Fruit fly (Drosophila melanogaster) whole organism, embryonic: Measurements from ENCODE around the gene wam.

Source experiments
- Aef1 ChIP-seq: fragments of 200-800 bp; sonication (Bioruptor generic); IDR thresholded peaks from 3 replicates; pipeline ENCODE4 v1.3.6; 2022; ENCODE audit warnings: missing biosample characterization, missing genetic modification characterization
- Atf3 ChIP-seq: fragments of 200-800 bp; sonication (Bioruptor generic); optimal IDR thresholded peaks from 3 replicates; lab custom pipeline; 2016; ENCODE audit warnings: missing biosample characterization, missing genetic modification characterization
- Atf6 ChIP-seq: fragments of 200-800 bp; sonication (Bioruptor generic); IDR thresholded peaks from 2 replicates; pipeline ENCODE4 v1.3.6; 2022; ENCODE audit warnings: missing biosample characterization, missing genetic modification characterization
- CG10209 ChIP-seq: fragments of 200-800 bp; sonication (Bioruptor generic); optimal IDR thresholded peaks from 3 replicates; lab custom pipeline; 2017; ENCODE audit warnings: missing biosample characterization, mild to moderate bottlenecking, missing genetic modification characterization, missing genetic modification reagents
- CG10959 ChIP-seq: fragments of 200-800 bp; sonication (Bioruptor generic); IDR thresholded peaks from 2 replicates; pipeline ENCODE4 v1.3.6; 2022; ENCODE audit warnings: missing biosample characterization, missing genetic modification characterization
- CG11085 ChIP-seq: fragments of 200-800 bp; sonication (Bioruptor generic); IDR thresholded peaks from 2 replicates; pipeline ENCODE4 v1.3.6; 2022; ENCODE audit warnings: missing biosample characterization, missing genetic modification characterization
- CG11560 ChIP-seq: fragments of 200-800 bp; sonication (Bioruptor generic); IDR thresholded peaks from 3 replicates; pipeline ENCODE4 v1.3.6; 2022; ENCODE audit warnings: missing biosample characterization, missing genetic modification characterization
- CG12071 ChIP-seq: fragments of 200-800 bp; sonication (Bioruptor generic); optimal IDR thresholded peaks from 3 replicates; lab custom pipeline; 2018; ENCODE audit warnings: missing biosample characterization, mild to moderate bottlenecking, missing genetic modification characterization
- CG13287 ChIP-seq: fragments of 200-800 bp; sonication (Bioruptor generic); IDR thresholded peaks from 2 replicates; pipeline ENCODE4 v1.3.6; 2022; ENCODE audit warnings: missing biosample characterization, missing genetic modification characterization; ENCODE audit not compliant: partially characterized antibody
- CG15073 ChIP-seq: fragments of 200-800 bp; sonication (Bioruptor generic); optimal IDR thresholded peaks from 2 replicates; lab custom pipeline; 2016; ENCODE audit warnings: missing biosample characterization, missing genetic modification characterization
- CG16815 ChIP-seq: fragments of 200-800 bp; sonication (Bioruptor generic); optimal IDR thresholded peaks from 3 replicates; lab custom pipeline; 2017; ENCODE audit warnings: missing biosample characterization, mild to moderate bottlenecking, missing genetic modification characterization
- CG1832 ChIP-seq: fragments of 200-800 bp; sonication (Bioruptor generic); optimal IDR thresholded peaks from 2 replicates; lab custom pipeline; 2017; ENCODE audit warnings: missing biosample characterization, mild to moderate bottlenecking, missing genetic modification characterization, inconsistent platforms
- CG18476 ChIP-seq: fragments of 200-800 bp; sonication (Bioruptor generic); optimal IDR thresholded peaks from 2 replicates; lab custom pipeline; 2016; ENCODE audit warnings: missing biosample characterization, mild to moderate bottlenecking, missing genetic modification characterization
- CG18619 ChIP-seq: fragments of 200-800 bp; sonication (Bioruptor generic); optimal IDR thresholded peaks from 3 replicates; lab custom pipeline; 2017; ENCODE audit warnings: missing biosample characterization, mild to moderate bottlenecking, missing genetic modification characterization
- CG2120 ChIP-seq: fragments of 200-800 bp; sonication (Bioruptor generic); optimal IDR thresholded peaks from 3 replicates; lab custom pipeline; 2016; ENCODE audit warnings: missing biosample characterization, missing genetic modification characterization
- CG31224 ChIP-seq: fragments of 200-800 bp; sonication (Bioruptor generic); IDR thresholded peaks from 2 replicates; pipeline ENCODE4 v1.3.6; 2022; ENCODE audit warnings: missing biosample characterization, missing genetic modification characterization
- CG32767 ChIP-seq: fragments of 200-800 bp; sonication (Bioruptor generic); IDR thresholded peaks from 2 replicates; pipeline ENCODE4 v1.3.6; 2022; ENCODE audit warnings: missing biosample characterization, missing genetic modification characterization
- CG33557 ChIP-seq: fragments of 200-800 bp; sonication (Bioruptor generic); optimal IDR thresholded peaks from 2 replicates; lab custom pipeline; 2019; ENCODE audit warnings: missing biosample characterization, mild to moderate bottlenecking, missing genetic modification characterization, moderate library complexity
- CG6175 ChIP-seq: fragments of 200-800 bp; sonication (Bioruptor generic); IDR thresholded peaks from 3 replicates; pipeline ENCODE4 v1.3.6; 2022; ENCODE audit warnings: missing biosample characterization, missing genetic modification characterization
- CG7987 ChIP-seq: fragments of 200-800 bp; sonication (Bioruptor generic); optimal IDR thresholded peaks from 2 replicates; lab custom pipeline; 2018; ENCODE audit warnings: missing biosample characterization, mild to moderate bottlenecking, missing genetic modification characterization, moderate library complexity
- CHES-1-like ChIP-seq: fragments of 200-800 bp; sonication (Bioruptor generic); optimal IDR thresholded peaks from 2 replicates; lab custom pipeline; 2016; ENCODE audit warnings: missing biosample characterization, missing genetic modification characterization
- Chrac-16 ChIP-seq: fragments of 200-800 bp; sonication (Bioruptor generic); optimal IDR thresholded peaks from 3 replicates; lab custom pipeline; 2016; ENCODE audit warnings: missing biosample characterization, missing genetic modification characterization
- CkIIα-i1 ChIP-seq: fragments of 200-800 bp; sonication (Bioruptor generic); IDR thresholded peaks from 2 replicates; pipeline ENCODE4 v1.3.6; 2022; ENCODE audit warnings: missing biosample characterization, missing genetic modification characterization
- Dip3 ChIP-seq: fragments of 200-800 bp; sonication (Bioruptor generic); optimal IDR thresholded peaks from 3 replicates; lab custom pipeline; 2016; ENCODE audit warnings: missing biosample characterization, missing genetic modification characterization
- Ets65A ChIP-seq: fragments of 200-800 bp; sonication (Bioruptor generic); peaks from one replicate; lab custom pipeline; 2016; ENCODE audit warnings: missing biosample characterization, missing genetic modification characterization
- Fer3 ChIP-seq: fragments of 200-800 bp; sonication (Bioruptor generic); optimal IDR thresholded peaks from 2 replicates; lab custom pipeline; 2018; ENCODE audit warnings: missing biosample characterization, mild to moderate bottlenecking, missing genetic modification characterization, moderate library complexity
- HLH54F ChIP-seq: fragments of 200-800 bp; sonication (Bioruptor generic); optimal IDR thresholded peaks from 3 replicates; lab custom pipeline; 2016; ENCODE audit warnings: missing biosample characterization, missing genetic modification characterization
- Hand ChIP-seq: fragments of 200-800 bp; sonication (Bioruptor generic); optimal IDR thresholded peaks from 2 replicates; lab custom pipeline; 2017; ENCODE audit warnings: mild to moderate bottlenecking, missing biosample characterization, missing genetic modification reagents, missing genetic modification characterization
- Hr3 ChIP-seq: fragments of 200-800 bp; sonication (Bioruptor generic); optimal IDR thresholded peaks from 3 replicates; lab custom pipeline; 2016; ENCODE audit warnings: missing biosample characterization, missing genetic modification characterization
- MESR4 ChIP-seq: fragments of 200-800 bp; sonication (Bioruptor generic); optimal IDR thresholded peaks from 2 replicates; lab custom pipeline; 2018; ENCODE audit warnings: missing biosample characterization, mild to moderate bottlenecking, missing genetic modification characterization, moderate library complexity
- Myb ChIP-seq: fragments of 200-800 bp; sonication (Bioruptor generic); optimal IDR thresholded peaks from 2 replicates; lab custom pipeline; 2016; ENCODE audit warnings: missing biosample characterization, missing genetic modification characterization
- NK7.1 ChIP-seq: fragments of 200-800 bp; sonication (Bioruptor generic); optimal IDR thresholded peaks from 3 replicates; lab custom pipeline; 2016; ENCODE audit warnings: missing biosample characterization, missing genetic modification characterization
- Taf1 ChIP-seq: fragments of 200-800 bp; sonication (Bioruptor generic); IDR thresholded peaks from 2 replicates; pipeline ENCODE4 v1.3.6; 2022; ENCODE audit warnings: missing biosample characterization, missing genetic modification characterization
- aop ChIP-seq: fragments of 200-800 bp; sonication (Bioruptor generic); IDR thresholded peaks from 2 replicates; pipeline ENCODE4 v1.3.6; 2022; ENCODE audit warnings: missing biosample characterization, missing genetic modification characterization
- ato ChIP-seq: fragments of 200-800 bp; sonication (Bioruptor generic); IDR thresholded peaks from 2 replicates; pipeline ENCODE4 v1.3.6; 2022; ENCODE audit warnings: missing biosample characterization, missing genetic modification characterization; ENCODE audit not compliant: partially characterized antibody
- chif ChIP-seq, 2 experiments: fragments of 200-800 bp; sonication (Bioruptor generic); optimal IDR thresholded peaks; 3 replicates each; lab custom pipeline; 2016; ENCODE audit warnings: missing biosample characterization in 2 of 2, missing genetic modification characterization in 2 of 2
- chm ChIP-seq: fragments of 200-800 bp; sonication (Bioruptor generic); IDR thresholded peaks from 2 replicates; pipeline ENCODE4 v1.3.6; 2022; ENCODE audit warnings: missing biosample characterization, missing genetic modification characterization
- crp ChIP-seq, 2 experiments: fragments of 200-800 bp; sonication (Bioruptor generic); optimal IDR thresholded peaks; 2 replicates in 1 of 2; 3 replicates in 1 of 2; lab custom pipeline; 2017; ENCODE audit warnings: missing biosample characterization in 2 of 2, missing genetic modification characterization in 2 of 2, mild to moderate bottlenecking in 1 of 2, moderate library complexity in 1 of 2
- da ChIP-seq: fragments of 200-800 bp; sonication (Bioruptor generic); optimal IDR thresholded peaks from 2 replicates; lab custom pipeline; 2016; ENCODE audit warnings: missing biosample characterization, missing genetic modification characterization
- fd64A ChIP-seq: fragments of 200-800 bp; sonication (Bioruptor generic); optimal IDR thresholded peaks from 3 replicates; lab custom pipeline; 2018; ENCODE audit warnings: missing biosample characterization, mild to moderate bottlenecking, missing genetic modification characterization
- fd96Cb ChIP-seq: fragments of 200-800 bp; sonication (Bioruptor generic); optimal IDR thresholded peaks from 2 replicates; lab custom pipeline; 2018; ENCODE audit warnings: missing biosample characterization, mild to moderate bottlenecking, missing genetic modification characterization, moderate library complexity
- gcm2 ChIP-seq: fragments of 200-800 bp; sonication (Bioruptor generic); optimal IDR thresholded peaks from 2 replicates; lab custom pipeline; 2016; ENCODE audit warnings: missing biosample characterization, missing genetic modification characterization
- grn ChIP-seq: fragments of 200-800 bp; sonication (Bioruptor generic); optimal IDR thresholded peaks from 3 replicates; lab custom pipeline; 2017; ENCODE audit warnings: missing biosample characterization, missing genetic modification characterization
- knrl ChIP-seq: fragments of 200-800 bp; sonication (Bioruptor generic); IDR thresholded peaks from 3 replicates; pipeline ENCODE4 v1.3.6; 2022; ENCODE audit warnings: missing biosample characterization, missing genetic modification characterization; ENCODE audit not compliant: partially characterized antibody
- pnt ChIP-seq: fragments of 200-800 bp; sonication (Bioruptor generic); optimal IDR thresholded peaks from 3 replicates; lab custom pipeline; 2016; ENCODE audit warnings: missing biosample characterization, missing genetic modification characterization
- pros ChIP-seq: fragments of 200-800 bp; sonication (Bioruptor generic); optimal IDR thresholded peaks from 3 replicates; lab custom pipeline; 2019; ENCODE audit warnings: missing biosample characterization, mild to moderate bottlenecking, missing genetic modification characterization, moderate library complexity
- sim ChIP-seq: fragments of 200-800 bp; sonication (Bioruptor generic); IDR thresholded peaks from 2 replicates; pipeline ENCODE4 v1.3.6; 2022; ENCODE audit warnings: missing biosample characterization, missing genetic modification characterization
- tin ChIP-seq: fragments of 200-800 bp; sonication (Bioruptor generic); optimal IDR thresholded peaks from 3 replicates; lab custom pipeline; 2016; ENCODE audit warnings: missing biosample characterization, missing genetic modification characterization
- tup ChIP-seq: fragments of 200-800 bp; sonication (Bioruptor generic); optimal IDR thresholded peaks from 2 replicates; lab custom pipeline; 2016; ENCODE audit warnings: missing biosample characterization, mild to moderate bottlenecking, missing genetic modification characterization, moderate library complexity
- zfh2 ChIP-seq: fragments of 200-800 bp; sonication (Bioruptor generic); optimal IDR thresholded peaks from 2 replicates; lab custom pipeline; 2016; ENCODE audit warnings: missing biosample characterization, missing genetic modification characterization

wam gene

DNA sequence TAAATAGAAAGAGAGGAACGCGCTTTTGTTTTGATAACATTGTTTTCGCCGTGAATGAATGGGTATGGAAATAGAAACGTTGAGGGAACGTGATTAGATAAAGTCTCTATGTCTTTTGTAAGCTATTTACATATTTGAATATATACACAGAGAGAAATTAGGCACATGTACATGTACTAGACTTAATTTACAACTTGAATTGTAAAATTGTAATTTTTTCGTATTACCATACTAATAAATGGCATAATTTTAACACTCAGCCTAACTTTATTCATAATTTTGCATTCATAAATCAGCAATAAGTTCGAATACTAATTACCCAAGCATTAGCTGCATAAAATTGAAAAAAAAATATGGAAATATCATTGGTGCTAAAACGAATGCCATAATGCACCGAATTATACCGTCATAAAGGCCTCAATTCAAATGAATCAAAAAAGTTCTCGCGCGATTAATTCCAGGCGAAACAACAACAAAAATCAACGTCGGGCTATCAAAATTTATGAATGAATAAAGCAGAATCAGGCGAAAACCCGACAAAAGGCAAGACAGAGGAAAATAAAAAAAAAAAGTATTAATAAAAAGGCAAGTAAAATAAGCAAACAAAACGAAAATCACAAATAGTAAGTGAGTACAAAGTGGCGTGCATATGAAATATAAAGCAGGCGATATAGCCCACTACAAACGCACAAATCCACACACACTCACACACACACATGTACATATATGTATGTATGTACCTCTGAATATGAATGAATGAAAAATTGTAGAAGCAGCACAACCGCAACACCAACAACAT is 44.9 kb upstream of the wam start (continued):
- TF ChIP-seq Atf3: no peak
- no peak for TF ChIP-seq zfh2 (GFP tag; lab: Kevin White, UChicago)
- no peak for TF ChIP-seq CG18476
- TF ChIP-seq da (GFP tag; lab: Kevin White, UChicago): no peak
- peak; percentile 33 for TF ChIP-seq Dip3 (GFP tag; lab: Kevin White, UChicago)
- no peak for TF ChIP-seq CG11085 (GFP tag; lab: Robert Waterston, UW)
- TF ChIP-seq CG10959: no peak
- TF ChIP-seq fd64A: peak; percentile 42
- TF ChIP-seq CG15073 (GFP tag; lab: Kevin White, UChicago): no peak
- peak; percentile 58 for TF ChIP-seq CG12071 (GFP tag; lab: Kevin White, UChicago)
- TF ChIP-seq CG6175: no peak
- no peak for TF ChIP-seq CG11560 (tag; lab: Robert Waterston, UW)
- TF ChIP-seq tup (GFP tag; lab: Kevin White, UChicago): no peak
- peak; percentile 2 to 54 for TF ChIP-seq chif (GFP tag; optimal IDR thresholded peaks at IDR 0.05; lab: Kevin White, UChicago)
- peak; percentile 52 for TF ChIP-seq Hr3
- peak; percentile 31 for TF ChIP-seq HLH54F (GFP tag; lab: Kevin White, UChicago)
- no peak for TF ChIP-seq CG13287 (GFP tag; lab: Robert Waterston, UW)
- no peak for TF ChIP-seq NK7.1 (GFP tag; lab: Kevin White, UChicago)
- TF ChIP-seq CG10209: peak; percentile 56
- no peak for TF ChIP-seq sim (GFP tag; lab: Robert Waterston, UW)
- no peak for TF ChIP-seq ato (GFP tag; lab: Robert Waterston, UW)
- TF ChIP-seq knrl (GFP tag; lab: Robert Waterston, UW): no peak
- no peak for TF ChIP-seq gcm2
- TF ChIP-seq CG1832 (GFP tag; lab: Kevin White, UChicago): no peak
- peak; percentile 70 for TF ChIP-seq CG2120
- 0 out of 2 replicates have a peak, but pooled peaks have one; percentile 27 for TF ChIP-seq Taf1
- TF ChIP-seq tin (GFP tag; lab: Kevin White, UChicago): peak; percentile 29
- no peak for TF ChIP-seq Aef1
- TF ChIP-seq CG31224 (GFP tag; lab: Robert Waterston, UW): peak; percentile 43; the same call in 1 of the 2 replicates
- no peak for TF ChIP-seq grn (GFP tag; lab: Kevin White, UChicago)
- TF ChIP-seq Atf6 (GFP tag; lab: Robert Waterston, UW): peak; percentile 59
- no peak for TF ChIP-seq pnt (GFP tag; lab: Kevin White, UChicago)
- no peak for TF ChIP-seq Myb (GFP tag; lab: Kevin White, UChicago)
- peak; percentile 53 for TF ChIP-seq CHES-1-like
- TF ChIP-seq CG18619 (GFP tag; lab: Kevin White, UChicago): peak; percentile 58
- no peak for TF ChIP-seq pros
- TF ChIP-seq Fer3 (tag; lab: Kevin White, UChicago): peak; percentile 62
- TF ChIP-seq chm (GFP tag; lab: Robert Waterston, UW): no peak
- TF ChIP-seq CG33557: peak; percentile 30
- no peak for TF ChIP-seq CkIIα-i1
- TF ChIP-seq CG32767 (GFP tag; lab: Robert Waterston, UW): no peak
- TF ChIP-seq aop (GFP tag; lab: Robert Waterston, UW): no peak
- TF ChIP-seq crp (GFP tag; optimal IDR thresholded peaks at IDR 0.05; lab: Kevin White, UChicago): no peak
- TF ChIP-seq fd96Cb (tag; lab: Kevin White, UChicago): peak; percentile 71
- TF ChIP-seq Hand (GFP tag; lab: Kevin White, UChicago): peak; percentile 26
- peak; percentile 36 for TF ChIP-seq Ets65A (GFP tag; lab: Kevin White, UChicago)
- peak; percentile 38 for TF ChIP-seq Chrac-16
- no peak for TF ChIP-seq CG7987
- TF ChIP-seq CG16815: no peak
- no peak for TF ChIP-seq MESR4 (GFP tag; lab: Kevin White, UChicago)
